Fruit fly (Drosophila melanogaster) S2 (cell line): ENCODE data around the gene Ip259.

ENCODE experiments used
- CG8478 ChIP-seq: fragments of >200 bp; optimal IDR thresholded peaks from 2 replicates; lab custom pipeline; 2018
- CTCF ChIP-seq, 2 experiments: fragments of >200 bp; optimal IDR thresholded peaks; 2 replicates each; lab custom pipeline; 2018

DNA sequence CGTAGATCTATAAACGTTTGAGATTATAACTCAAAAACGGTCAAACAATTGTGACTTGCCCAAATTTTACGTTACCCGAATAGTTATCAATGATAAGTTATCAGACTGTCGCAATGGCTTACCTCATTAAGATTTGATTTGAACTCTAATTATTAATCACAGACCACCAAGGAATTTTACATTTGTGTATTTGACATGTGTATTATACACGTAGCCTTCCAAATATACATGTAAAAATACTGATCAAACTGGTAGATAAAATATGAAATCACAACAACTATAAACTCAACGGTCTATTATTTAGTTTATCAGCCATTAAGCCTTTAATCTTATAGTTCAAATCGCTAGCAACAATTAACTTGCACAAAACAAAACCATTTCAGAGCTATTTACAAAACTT lies 14.7 kb upstream of the Ip259 start:
- TF ChIP-seq CG8478 (lab: Kevin White, UChicago) = no peak
- no peak for TF ChIP-seq CTCF (optimal IDR thresholded peaks at IDR 0.05; lab: Kevin White, UChicago)
